Fruit fly (Drosophila melanogaster) whole organism, embryonic: ENCODE results near the gene bol.

Experiments
- CG10147 ChIP-seq: fragments of 200-800 bp; sonication (Bioruptor generic); optimal IDR thresholded peaks from 2 replicates; lab custom pipeline; 2019; ENCODE audit warnings: missing biosample characterization, mild to moderate bottlenecking, missing genetic modification characterization, moderate library complexity
- CG12219 ChIP-seq: fragments of 200-800 bp; sonication (Bioruptor generic); optimal IDR thresholded peaks from 3 replicates; lab custom pipeline; 2018; ENCODE audit warnings: missing biosample characterization, mild to moderate bottlenecking, missing genetic modification characterization
- CG12299 ChIP-seq: fragments of 200-800 bp; sonication (Bioruptor generic); optimal IDR thresholded peaks from 2 replicates; lab custom pipeline; 2018; ENCODE audit warnings: missing biosample characterization, mild to moderate bottlenecking, missing genetic modification characterization
- CG15011 ChIP-seq: fragments of 200-800 bp; sonication (Bioruptor generic); optimal IDR thresholded peaks from 3 replicates; lab custom pipeline; 2018; ENCODE audit warnings: missing biosample characterization, mild to moderate bottlenecking, missing genetic modification characterization
- CG17359 ChIP-seq: fragments of 200-800 bp; sonication (Bioruptor generic); optimal IDR thresholded peaks from 3 replicates; lab custom pipeline; 2018; ENCODE audit warnings: missing biosample characterization, mild to moderate bottlenecking, missing genetic modification characterization, moderate library complexity
- CG2116 ChIP-seq: fragments of 200-800 bp; sonication (Bioruptor generic); optimal IDR thresholded peaks from 3 replicates; lab custom pipeline; 2018; ENCODE audit warnings: missing biosample characterization, mild to moderate bottlenecking, missing genetic modification characterization
- CG2678 ChIP-seq: fragments of 200-800 bp; sonication (Bioruptor generic); optimal IDR thresholded peaks from 3 replicates; lab custom pipeline; 2019; ENCODE audit warnings: missing biosample characterization, mild to moderate bottlenecking, missing genetic modification characterization, moderate library complexity
- CG30403 ChIP-seq: fragments of 200-800 bp; sonication (Bioruptor generic); optimal IDR thresholded peaks from 3 replicates; lab custom pipeline; 2016; ENCODE audit warnings: missing biosample characterization, missing genetic modification characterization
- CG34376 ChIP-seq: fragments of 200-800 bp; sonication (Bioruptor generic); optimal IDR thresholded peaks from 2 replicates; lab custom pipeline; 2018; ENCODE audit warnings: missing biosample characterization, mild to moderate bottlenecking, missing genetic modification characterization
- CG34422 ChIP-seq: fragments of 200-800 bp; sonication (Bioruptor generic); IDR thresholded peaks from 3 replicates; pipeline ENCODE4 v1.3.6; 2022; ENCODE audit warnings: missing biosample characterization, missing genetic modification characterization
- CG4360 ChIP-seq: fragments of 200-800 bp; sonication (Bioruptor generic); IDR thresholded peaks from 2 replicates; pipeline ENCODE4 v1.3.6; 2022; ENCODE audit warnings: missing biosample characterization, missing genetic modification characterization
- CG6813 ChIP-seq: fragments of 200-800 bp; sonication (Bioruptor generic); optimal IDR thresholded peaks from 2 replicates; lab custom pipeline; 2017; ENCODE audit warnings: missing biosample characterization, missing genetic modification characterization, mild to moderate bottlenecking, moderate library complexity, missing genetic modification reagents
- CG6854 ChIP-seq: fragments of 200-800 bp; sonication (Bioruptor generic); optimal IDR thresholded peaks from 3 replicates; lab custom pipeline; 2017; ENCODE audit warnings: missing biosample characterization, mild to moderate bottlenecking, missing genetic modification characterization
- CG9215 ChIP-seq: fragments of 200-800 bp; sonication (Bioruptor generic); IDR thresholded peaks from 2 replicates; pipeline ENCODE4 v1.3.6; 2022; ENCODE audit warnings: missing biosample characterization, missing genetic modification characterization
- CG9932 ChIP-seq: fragments of 200-800 bp; sonication (Bioruptor generic); IDR thresholded peaks from 2 replicates; pipeline ENCODE4 v1.3.6; 2022; ENCODE audit warnings: missing biosample characterization, missing genetic modification characterization
- Doc3 ChIP-seq: fragments of 200-800 bp; sonication (Bioruptor generic); IDR thresholded peaks from 3 replicates; pipeline ENCODE4 v1.3.6; 2022; ENCODE audit warnings: missing biosample characterization, missing genetic modification characterization; ENCODE audit not compliant: partially characterized antibody
- HmgZ ChIP-seq: fragments of 200-800 bp; sonication (Bioruptor generic); optimal IDR thresholded peaks from 2 replicates; lab custom pipeline; 2018; ENCODE audit warnings: missing biosample characterization, mild to moderate bottlenecking, missing genetic modification characterization
- Hr3 ChIP-seq: fragments of 200-800 bp; sonication (Bioruptor generic); optimal IDR thresholded peaks from 3 replicates; lab custom pipeline; 2016; ENCODE audit warnings: missing biosample characterization, missing genetic modification characterization
- Hsf ChIP-seq: fragments of 200-800 bp; sonication (Bioruptor generic); optimal IDR thresholded peaks from 3 replicates; lab custom pipeline; 2016; ENCODE audit warnings: missing biosample characterization, missing genetic modification characterization
- Lpt ChIP-seq: fragments of >200 bp; optimal IDR thresholded peaks from 2 replicates; lab custom pipeline; 2018; ENCODE audit warnings: missing biosample characterization, missing genetic modification characterization
- PHDP ChIP-seq: fragments of 200-800 bp; sonication (Bioruptor generic); optimal IDR thresholded peaks from 3 replicates; lab custom pipeline; 2018; ENCODE audit warnings: missing biosample characterization, mild to moderate bottlenecking, missing genetic modification characterization, moderate library complexity
- Six4 ChIP-seq: fragments of 200-800 bp; sonication (Bioruptor generic); optimal IDR thresholded peaks from 2 replicates; lab custom pipeline; 2016; ENCODE audit warnings: missing biosample characterization, missing genetic modification characterization
- Sox102F ChIP-seq: fragments of 200-800 bp; sonication (Bioruptor generic); optimal IDR thresholded peaks from 2 replicates; lab custom pipeline; 2018; ENCODE audit warnings: missing biosample characterization, mild to moderate bottlenecking, missing genetic modification characterization, moderate library complexity
- Trl ChIP-seq, 3 experiments: fragments of >200 bp in 2 of 3; fragments of 200-800 bp in 1 of 3; sonication (Bioruptor generic) in 1 of 3; optimal IDR thresholded peaks; 2 replicates in 1 of 3; 3 replicates in 2 of 3; lab custom pipeline; 2016 to 2017; ENCODE audit warnings: missing biosample characterization in 1 of 3, missing genetic modification characterization in 1 of 3
- abd-A ChIP-seq: fragments of 200-800 bp; sonication (Bioruptor generic); optimal IDR thresholded peaks from 3 replicates; lab custom pipeline; 2019; ENCODE audit warnings: missing biosample characterization, mild to moderate bottlenecking, missing genetic modification characterization, moderate library complexity
- az2 ChIP-seq: fragments of 200-800 bp; sonication (Bioruptor generic); optimal IDR thresholded peaks from 3 replicates; lab custom pipeline; 2016; ENCODE audit warnings: missing biosample characterization, missing genetic modification characterization
- bowl ChIP-seq: fragments of 200-800 bp; sonication (Bioruptor generic); IDR thresholded peaks from 2 replicates; pipeline ENCODE4 v1.3.6; 2022; ENCODE audit warnings: missing biosample characterization, missing genetic modification characterization
- croc ChIP-seq: fragments of 200-800 bp; sonication (Bioruptor generic); conservative IDR thresholded peaks from 3 replicates; pipeline ENCODE4 v1.3.6; 2022; ENCODE audit warnings: missing biosample characterization, missing genetic modification characterization
- cwo ChIP-seq: fragments of 200-800 bp; sonication (Bioruptor generic); optimal IDR thresholded peaks from 3 replicates; lab custom pipeline; 2017; ENCODE audit warnings: missing biosample characterization, missing genetic modification characterization, mild to moderate bottlenecking, moderate library complexity, missing genetic modification reagents
- ems ChIP-seq: fragments of 200-800 bp; sonication (Bioruptor generic); optimal IDR thresholded peaks from 3 replicates; lab custom pipeline; 2016; ENCODE audit warnings: missing biosample characterization, missing genetic modification characterization
- esg ChIP-seq: fragments of 200-800 bp; sonication (Bioruptor generic); conservative IDR thresholded peaks from 2 replicates; pipeline ENCODE4 v1.3.6; 2022; ENCODE audit warnings: missing biosample characterization, missing genetic modification characterization
- exex ChIP-seq: fragments of 200-800 bp; sonication (Bioruptor generic); optimal IDR thresholded peaks from 4 replicates; lab custom pipeline; 2018; ENCODE audit warnings: missing biosample characterization, mild to moderate bottlenecking, missing genetic modification characterization, moderate library complexity
- fd102C ChIP-seq: fragments of 200-800 bp; sonication (Bioruptor generic); optimal IDR thresholded peaks from 2 replicates; lab custom pipeline; 2018; ENCODE audit warnings: missing biosample characterization, mild to moderate bottlenecking, missing genetic modification characterization, moderate library complexity
- fd3F ChIP-seq: fragments of 200-800 bp; sonication (Bioruptor generic); optimal IDR thresholded peaks from 2 replicates; lab custom pipeline; 2018; ENCODE audit warnings: missing biosample characterization, mild to moderate bottlenecking, missing genetic modification characterization, moderate library complexity
- fd64A ChIP-seq: fragments of 200-800 bp; sonication (Bioruptor generic); optimal IDR thresholded peaks from 3 replicates; lab custom pipeline; 2018; ENCODE audit warnings: missing biosample characterization, mild to moderate bottlenecking, missing genetic modification characterization
- fru ChIP-seq: fragments of >200 bp; optimal IDR thresholded peaks from 2 replicates; lab custom pipeline; 2017
- gem ChIP-seq: fragments of 200-800 bp; sonication (Bioruptor generic); optimal IDR thresholded peaks from 2 replicates; lab custom pipeline; 2019; ENCODE audit warnings: missing biosample characterization, mild to moderate bottlenecking, missing genetic modification characterization, moderate library complexity
- ham ChIP-seq: fragments of 200-800 bp; sonication (Bioruptor generic); IDR thresholded peaks from 2 replicates; pipeline ENCODE4 v1.3.6; 2022; ENCODE audit warnings: missing biosample characterization, missing genetic modification characterization
- lilli ChIP-seq: fragments of 200-800 bp; sonication (Bioruptor generic); optimal IDR thresholded peaks from 3 replicates; lab custom pipeline; 2016; ENCODE audit warnings: missing biosample characterization, missing genetic modification characterization
- odd ChIP-seq: fragments of 200-800 bp; sonication (Bioruptor generic); optimal IDR thresholded peaks from 2 replicates; lab custom pipeline; 2017; ENCODE audit warnings: missing biosample characterization, mild to moderate bottlenecking, missing genetic modification characterization
- row ChIP-seq: fragments of 200-800 bp; sonication (Bioruptor generic); IDR thresholded peaks from 3 replicates; pipeline ENCODE4 v1.3.6; 2022; ENCODE audit warnings: missing biosample characterization, missing genetic modification characterization
- sim ChIP-seq: fragments of 200-800 bp; sonication (Bioruptor generic); IDR thresholded peaks from 2 replicates; pipeline ENCODE4 v1.3.6; 2022; ENCODE audit warnings: missing biosample characterization, missing genetic modification characterization
- sisA ChIP-seq: fragments of 200-800 bp; sonication (Bioruptor generic); IDR thresholded peaks from 2 replicates; pipeline ENCODE4 v1.3.6; 2022; ENCODE audit warnings: missing biosample characterization, missing genetic modification characterization
- sob ChIP-seq: fragments of 200-800 bp; sonication (Bioruptor generic); IDR thresholded peaks from 2 replicates; pipeline ENCODE4 v1.3.6; 2022; ENCODE audit warnings: missing biosample characterization, missing genetic modification characterization
- tap ChIP-seq: fragments of 200-800 bp; optimal IDR thresholded peaks from 3 replicates; lab custom pipeline; 2019; ENCODE audit warnings: missing biosample characterization, mild to moderate bottlenecking, missing genetic modification characterization, moderate library complexity
- tin ChIP-seq: fragments of 200-800 bp; sonication (Bioruptor generic); optimal IDR thresholded peaks from 3 replicates; lab custom pipeline; 2016; ENCODE audit warnings: missing biosample characterization, missing genetic modification characterization
- tna ChIP-seq: fragments of 200-800 bp; sonication (Bioruptor generic); IDR thresholded peaks from 2 replicates; pipeline ENCODE4 v1.3.6; 2022; ENCODE audit warnings: missing biosample characterization, missing genetic modification characterization; ENCODE audit not compliant: partially characterized antibody

bol gene

dm6 chr3L:9127690-9128458 is 6.3 kb downstream of the bol start (continued):
- TF ChIP-seq bowl (GFP tag; lab: Robert Waterston, UW) (no peak), Doc3 (GFP tag; lab: Robert Waterston, UW) (no peak), tna (no peak), CG2678 (tag; lab: Kevin White, UChicago) (peak; percentile 74), CG34422 (GFP tag; lab: Robert Waterston, UW) (no peak), ham (GFP tag; lab: Robert Waterston, UW) (no peak), Hr3 (GFP tag; lab: Kevin White, UChicago) (no peak), sim (GFP tag; lab: Robert Waterston, UW) (no peak), esg (GFP tag; lab: Robert Waterston, UW) (no peak), fd64A (no peak), croc (GFP tag; lab: Robert Waterston, UW) (no peak; the same call in 2 of the 3 replicates), CG2116 (GFP tag; lab: Kevin White, UChicago) (no peak), tap (tag; lab: Kevin White, UChicago) (no peak), CG6813 (GFP tag; lab: Kevin White, UChicago) (peak; percentile 22), fru (lab: Kevin White, UChicago) (no peak), CG17359 (tag; lab: Kevin White, UChicago) (peak; percentile 44)

DNA sequence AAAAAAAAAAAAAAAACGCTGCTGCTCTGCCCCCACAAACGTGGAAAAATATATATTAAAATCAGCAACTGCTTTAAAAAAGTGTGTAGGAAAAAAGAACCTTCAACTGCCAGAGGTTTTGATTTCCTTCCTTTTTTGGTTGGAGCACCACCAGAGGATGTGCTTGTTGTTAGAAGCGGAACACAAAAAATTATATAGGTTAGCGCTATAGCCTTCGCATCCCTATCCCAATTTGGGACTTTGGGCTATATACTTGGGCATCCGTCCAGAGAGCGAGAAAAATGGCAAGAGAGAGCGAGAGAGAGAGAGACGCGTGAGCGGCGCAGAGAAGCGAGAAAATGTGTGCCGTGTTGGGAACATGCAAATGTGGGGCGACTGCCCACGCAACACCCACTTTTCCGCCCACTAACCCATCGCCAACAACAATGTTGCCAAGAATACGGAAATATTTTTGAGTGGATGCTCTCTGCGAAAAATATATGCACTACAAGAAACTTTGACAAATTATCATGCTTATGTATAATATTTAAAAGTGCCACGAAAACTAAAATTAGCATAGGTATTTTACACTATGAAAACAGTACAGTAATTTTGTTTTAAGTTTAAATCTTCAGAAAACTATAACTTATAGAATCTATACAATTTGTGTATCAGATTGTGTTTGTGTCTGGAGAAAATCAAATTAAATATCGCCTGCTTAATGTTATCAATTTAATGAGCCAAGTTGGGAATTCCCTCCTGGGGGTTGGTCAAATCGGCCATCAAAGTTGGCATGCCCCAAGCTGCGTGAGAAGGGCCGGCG is 7.1 kb downstream of the bol start:
- peak; percentile 40 for TF ChIP-seq CG34376 (GFP tag; lab: Kevin White, UChicago)
- peak; percentile 42 for TF ChIP-seq exex (tag; lab: Kevin White, UChicago)
- TF ChIP-seq ems (GFP tag; lab: Kevin White, UChicago) = peak; percentile 51
- peak; percentile 59 for TF ChIP-seq lilli (GFP tag; lab: Kevin White, UChicago)
- no peak for TF ChIP-seq CG12299
- peak; percentile 22 for TF ChIP-seq Hsf
- peak; percentile 28 for TF ChIP-seq abd-A
- no peak for TF ChIP-seq Six4 (GFP tag; lab: Kevin White, UChicago)
- peak; percentile 20 for TF ChIP-seq az2 (GFP tag; lab: Kevin White, UChicago)
- TF ChIP-seq gem = peak; percentile 68
- TF ChIP-seq fd3F (GFP tag; lab: Kevin White, UChicago) = peak; percentile 48
- peak; percentile 27 for TF ChIP-seq HmgZ
- TF ChIP-seq CG30403 (GFP tag; lab: Kevin White, UChicago) = peak; percentile 64
- no peak for TF ChIP-seq tin (GFP tag; lab: Kevin White, UChicago)
- peak; percentile 68 for TF ChIP-seq cwo (GFP tag; lab: Kevin White, UChicago)
- peak; percentile 61 for TF ChIP-seq PHDP (tag; lab: Kevin White, UChicago)
- peak; percentile 58 for TF ChIP-seq row
- TF ChIP-seq CG9215 (GFP tag; lab: Robert Waterston, UW) = peak; percentile 53
- TF ChIP-seq Lpt = no peak
- TF ChIP-seq Trl (optimal IDR thresholded peaks at IDR 0.05; lab: Kevin White, UChicago) = peak; percentile 78 to 81
- TF ChIP-seq Trl (GFP tag; optimal IDR thresholded peaks at IDR 0.05; lab: Kevin White, UChicago) = no peak
- peak; percentile 60 for TF ChIP-seq CG6854 (GFP tag; lab: Kevin White, UChicago)
- TF ChIP-seq CG12219 = peak; percentile 37
- peak; percentile 44 for TF ChIP-seq CG9932 (GFP tag; lab: Robert Waterston, UW)
- TF ChIP-seq sob (GFP tag; lab: Robert Waterston, UW) = 0 out of 2 replicates have a peak, but pooled peaks have one; percentile 40
- peak; percentile 44 for TF ChIP-seq CG15011 (GFP tag; lab: Kevin White, UChicago)
- peak; percentile 19; the same call in 1 of the 2 replicates for TF ChIP-seq CG4360
- TF ChIP-seq fd102C (GFP tag; lab: Kevin White, UChicago) = no peak
- no peak for TF ChIP-seq sisA (GFP tag; lab: Robert Waterston, UW)
- TF ChIP-seq CG10147 (GFP tag; lab: Kevin White, UChicago) = peak; percentile 67
- peak; percentile 49 for TF ChIP-seq Sox102F (GFP tag; lab: Kevin White, UChicago)
- peak; percentile 24 for TF ChIP-seq odd (GFP tag; lab: Kevin White, UChicago)
